Worm (Caenorhabditis elegans) whole organism, L2 larva: ENCODE results near the gene ZK250.13.

Experiments used
- ama-1 ChIP-seq: fragments of 150-350 bp; optimal IDR thresholded peaks from 2 replicates; lab custom pipeline; 2018; ENCODE audit warnings: inconsistent platforms
- blmp-1 ChIP-seq: sonication (generic microtip); optimal IDR thresholded peaks from 2 replicates; lab custom pipeline; 2017; ENCODE audit warnings: missing genetic modification characterization, mild to moderate bottlenecking, missing compliant biosample characterization, antibody characterized with exemption, moderate library complexity; ENCODE audit not compliant: insufficient read depth
- lin-11 ChIP-seq: fragments of 150-350 bp; sonication (generic microtip); optimal IDR thresholded peaks from 2 replicates; lab custom pipeline; 2014; ENCODE audit warnings: missing biosample characterization, missing genetic modification characterization, inconsistent platforms, mixed read lengths
- lin-13 ChIP-seq: fragments of 150-350 bp; optimal IDR thresholded peaks from 2 replicates; lab custom pipeline; 2014; ENCODE audit warnings: missing biosample characterization, missing genetic modification reagents, missing genetic modification characterization
- nhr-23 ChIP-seq: fragments of 150-350 bp; optimal IDR thresholded peaks from 2 replicates; lab custom pipeline; 2014; ENCODE audit warnings: missing biosample characterization, missing genetic modification reagents, missing genetic modification characterization
- nhr-237 ChIP-seq: fragments of 150-350 bp; optimal IDR thresholded peaks from 2 replicates; lab custom pipeline; 2014; ENCODE audit warnings: missing biosample characterization, missing genetic modification characterization
- skn-1 ChIP-seq: sonication (generic microtip); optimal IDR thresholded peaks from 2 replicates; lab custom pipeline; 2017; ENCODE audit warnings: missing biosample characterization, missing genetic modification characterization
- unc-62 ChIP-seq: fragments of 150-350 bp; optimal IDR thresholded peaks from 2 replicates; lab custom pipeline; 2014; ENCODE audit warnings: missing biosample characterization, missing genetic modification reagents, missing genetic modification characterization

DNA sequence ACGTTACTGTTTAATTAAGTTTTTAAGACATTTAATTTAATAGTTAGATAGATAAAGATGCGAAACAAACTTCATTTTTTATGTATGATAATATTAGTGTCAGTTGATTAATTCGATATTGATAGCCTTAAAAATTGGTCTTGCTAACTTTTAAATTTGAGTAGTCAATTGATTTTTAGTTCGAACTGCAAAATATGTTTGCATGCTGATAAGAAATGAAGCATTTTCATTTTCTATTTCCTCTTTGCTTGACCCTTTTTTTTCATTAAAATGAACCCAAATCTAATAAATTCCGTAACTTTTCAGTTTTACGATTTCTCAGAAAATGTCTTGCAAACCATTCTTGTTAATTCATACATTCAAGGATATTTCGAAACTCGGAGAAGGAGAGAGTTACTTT, 34.4 kb downstream of the ZK250.13 start, which contains the start of gene math-22:
- TF ChIP-seq nhr-237 (tag; lab: Kevin White, UChicago) = no peak
- TF ChIP-seq ama-1 = no peak
- no peak for TF ChIP-seq lin-11
- no peak for TF ChIP-seq skn-1 (tag; lab: Kevin White, UChicago)
- TF ChIP-seq lin-13 (GFP tag; lab: Kevin White, UChicago) = no peak
- TF ChIP-seq nhr-23 = no peak
- no peak for TF ChIP-seq blmp-1
- TF ChIP-seq unc-62 (GFP tag; lab: Kevin White, UChicago) = no peak
